Worm (Caenorhabditis elegans): Measurements from ENCODE around the gene B0361.14.

B0361.14 gene

DNA sequence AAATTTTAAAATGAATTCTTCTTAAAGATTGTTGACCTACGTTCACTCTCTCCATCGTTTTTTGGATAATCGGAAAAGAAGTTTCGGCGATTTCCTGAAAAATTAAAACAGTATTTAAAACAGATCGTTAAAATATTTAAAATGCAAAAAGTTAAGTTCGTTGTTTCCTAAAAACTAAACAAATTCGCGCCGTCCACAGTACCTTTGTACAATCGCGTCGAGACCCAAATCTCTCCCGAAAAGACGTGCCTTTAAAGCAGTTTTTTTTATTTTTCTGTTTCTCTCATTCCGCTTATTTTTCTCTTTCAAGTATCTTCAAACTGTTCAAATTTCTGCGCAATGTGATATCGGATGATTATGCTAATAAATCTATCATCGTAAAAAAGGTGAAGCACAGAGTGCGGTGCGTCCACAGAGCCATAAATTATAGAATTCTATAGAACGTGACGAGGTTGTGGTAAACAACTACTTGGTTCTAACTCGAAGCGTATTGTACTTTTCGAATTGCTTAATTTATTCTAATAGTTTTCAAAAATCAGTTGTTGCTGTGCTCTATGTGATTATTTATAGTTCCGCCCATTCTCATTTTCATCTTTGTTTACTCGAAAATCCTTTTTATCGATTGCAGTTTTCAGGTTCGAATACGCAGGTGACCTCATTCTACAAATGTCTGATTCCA, 11.5 kb upstream of the B0361.14 start, which contains the start of the genes F56C9.6 and F56C9.3:
TSS of gene F56C9.6 (minus strand) at position 112 of the 679 bp plus-strand sequence.
TSS of gene F56C9.3 (plus strand) at position 629 of the 679 bp plus-strand sequence.
- TF ChIP-seq unc-62 (GFP tag; optimal IDR thresholded peaks at IDR 0.05): no peak

- TF ChIP-seq unc-62 (GFP tag; optimal IDR thresholded peaks at IDR 0.05): no peak
These were observed 9.3 kb upstream of the B0361.14 start, which contains the start of gene acbp-4 for ce11 chrIII:7308600-7309109. Gene acbp-4, minus strand, starts transcription at chrIII:7309109.

DNA sequence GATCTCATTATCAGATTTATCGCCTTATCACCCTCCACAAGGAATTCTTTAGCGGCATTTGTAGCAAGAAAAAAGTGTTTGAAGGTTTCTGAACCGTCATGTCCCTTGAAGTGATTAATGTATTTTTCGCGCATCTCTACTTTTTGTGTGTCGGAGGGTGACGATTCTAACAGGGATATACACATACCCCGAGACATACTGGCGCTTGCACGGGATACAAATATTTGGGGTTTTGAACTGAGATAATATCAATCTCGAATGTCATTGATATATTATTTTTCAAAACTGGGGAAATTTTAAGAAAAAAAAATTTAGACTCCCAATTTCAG, 6.3 kb upstream of the B0361.14 start:
- TF ChIP-seq unc-62 (GFP tag; optimal IDR thresholded peaks at IDR 0.05): no peak

DNA sequence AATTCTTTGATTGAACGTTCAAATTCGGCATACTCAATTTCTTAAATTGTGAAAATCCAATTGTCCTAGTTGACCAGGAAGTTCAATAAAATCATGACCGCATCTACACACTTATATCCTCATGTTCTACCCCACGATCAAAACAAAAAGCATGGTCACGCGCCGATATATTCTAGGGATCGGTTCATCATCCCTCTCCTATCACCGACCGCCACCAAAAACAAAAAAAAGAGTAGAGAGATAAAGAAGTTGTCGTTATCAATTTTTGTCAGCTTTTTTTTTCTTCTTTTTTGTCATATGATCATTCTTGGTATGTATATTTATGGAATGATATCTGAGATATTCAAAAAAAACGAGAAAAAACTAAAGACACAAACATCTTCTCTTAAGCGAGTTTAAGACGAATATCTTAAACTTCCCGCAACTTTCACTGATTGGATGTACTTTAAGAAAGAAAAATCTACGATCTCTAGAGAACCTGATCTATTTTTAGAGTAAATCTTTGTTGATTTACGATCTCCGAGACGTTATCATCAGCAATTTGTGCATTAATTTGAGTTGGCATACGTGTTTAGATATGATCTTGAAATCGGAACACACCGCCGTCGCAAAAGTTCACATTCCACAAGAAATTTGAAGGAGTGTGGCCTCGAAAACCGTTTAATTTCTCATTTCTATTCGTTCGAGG, 5.8 kb upstream of the B0361.14 start:
- TF ChIP-seq unc-62 (GFP tag; optimal IDR thresholded peaks at IDR 0.05): no peak

DNA sequence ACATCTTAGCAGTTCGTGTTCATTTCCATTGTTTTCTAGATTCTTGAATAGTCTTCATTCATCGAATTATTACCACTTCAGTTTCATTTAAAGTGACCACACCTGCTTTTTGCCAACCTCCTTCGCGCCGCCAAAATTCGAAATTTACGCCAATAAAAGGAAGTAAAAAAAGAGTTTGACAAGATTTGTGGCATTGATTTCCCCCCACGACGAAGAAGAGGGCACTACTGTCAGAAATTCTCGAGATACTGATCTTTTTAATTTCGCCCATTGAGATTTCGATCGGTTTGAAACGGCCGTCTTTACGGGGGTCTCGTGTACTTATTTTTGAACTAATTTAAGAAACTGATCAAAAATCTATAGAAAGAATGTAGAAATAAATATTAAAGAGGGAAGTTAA, 2.3 kb upstream of the B0361.14 start:
- TF ChIP-seq unc-62 (GFP tag; optimal IDR thresholded peaks at IDR 0.05): no peak

ce11 chrIII:7300763-7301162, 1.4 kb upstream of the B0361.14 start:
- TF ChIP-seq unc-62 (GFP tag; optimal IDR thresholded peaks at IDR 0.05): no peak

DNA sequence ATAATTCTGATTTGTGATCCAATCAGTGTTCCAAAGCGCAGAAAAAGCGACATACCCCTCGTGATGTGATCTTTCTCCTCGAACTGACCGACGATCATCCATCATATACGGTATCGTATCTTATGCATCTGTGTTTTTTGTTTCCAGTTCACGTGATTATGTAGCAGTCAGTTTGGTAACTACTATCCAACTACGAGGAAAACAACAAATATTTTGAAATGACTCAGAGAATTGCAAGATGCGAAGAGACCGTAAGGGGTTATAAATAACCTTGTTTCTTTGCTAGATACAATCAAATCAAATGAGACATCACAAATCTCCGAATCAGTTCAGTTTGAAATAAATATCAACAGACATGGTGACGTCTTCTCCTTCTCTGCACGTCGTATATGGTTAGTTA, 838 bp upstream of the B0361.14 start:
- TF ChIP-seq unc-62 (GFP tag; optimal IDR thresholded peaks at IDR 0.05): no peak

- TF ChIP-seq unc-62 (GFP tag; optimal IDR thresholded peaks at IDR 0.05): no peak
These were observed 1.3 kb downstream of the B0361.14 start for ce11 chrIII:7298045-7298444.

DNA sequence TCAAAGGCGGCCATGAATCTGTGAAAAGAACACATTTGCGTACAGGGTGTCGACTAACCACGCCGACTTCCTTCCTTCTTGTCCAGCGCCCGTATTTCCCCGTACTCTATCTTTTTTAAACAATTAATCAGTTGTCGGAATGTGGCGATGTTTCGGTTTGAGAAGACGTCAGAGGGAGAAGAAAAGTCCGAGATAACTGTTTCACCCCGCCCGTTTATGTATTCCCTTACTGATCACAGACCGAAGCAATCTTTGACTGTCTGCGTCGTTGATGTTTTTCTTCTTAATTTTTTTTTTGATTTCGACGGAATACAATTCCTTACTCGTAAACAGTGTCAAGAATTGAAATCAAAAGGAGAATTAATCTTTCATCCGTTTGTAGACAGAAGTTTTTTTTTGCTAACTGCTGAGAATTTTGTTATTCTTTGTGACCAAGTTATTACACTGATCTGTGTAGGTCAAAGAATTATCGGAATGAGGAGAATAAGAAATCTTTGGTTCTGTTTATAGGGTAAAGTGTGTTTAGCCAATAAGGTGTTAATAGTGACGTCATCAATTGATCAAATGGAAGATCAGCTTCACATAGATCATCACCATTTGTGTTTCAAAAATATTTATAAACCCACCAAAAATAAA, 2.2 kb downstream of the B0361.14 start:
- no peak for TF ChIP-seq unc-62 (GFP tag; optimal IDR thresholded peaks at IDR 0.05)

ce11 chrIII:7296092-7296668, 3.2 kb downstream of the B0361.14 start:
- no peak for TF ChIP-seq unc-62 (GFP tag; optimal IDR thresholded peaks at IDR 0.05)

DNA sequence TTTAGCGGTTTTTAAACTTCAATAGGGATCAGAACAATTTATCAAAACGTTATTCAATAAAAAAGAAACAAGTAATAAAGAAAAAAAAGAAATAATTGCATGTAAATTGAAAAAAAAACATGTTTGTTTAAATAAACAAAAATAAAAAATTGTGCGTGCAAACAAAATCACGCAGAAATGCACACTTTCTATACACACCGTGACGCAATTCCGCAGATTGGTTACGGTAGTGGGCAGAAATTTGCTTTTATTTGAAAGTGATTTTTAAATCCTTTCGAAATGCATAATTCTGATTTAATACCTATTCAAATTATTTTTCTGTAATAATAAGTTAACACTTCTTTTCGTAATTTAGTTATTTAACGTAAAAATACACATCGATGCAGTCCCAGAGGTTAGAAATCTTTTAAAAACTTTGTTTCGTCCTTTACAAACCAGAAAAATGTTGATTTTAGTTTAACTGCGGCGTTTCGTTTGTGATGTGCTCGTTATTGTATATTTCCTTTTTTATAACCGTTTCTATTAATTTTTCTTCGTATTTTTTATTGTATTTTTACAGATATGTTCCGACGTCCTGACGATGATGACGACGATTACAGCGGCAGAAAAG, 6.2 kb downstream of the B0361.14 start, which contains the start of gene cwf-19L2:
TSS of gene cwf-19L2 (plus strand) at position 560 of the 610 bp plus-strand sequence.
- no peak for TF ChIP-seq unc-62 (GFP tag; optimal IDR thresholded peaks at IDR 0.05)

ce11 chrIII:7292569-7292968, 6.8 kb downstream of the B0361.14 start:
- TF ChIP-seq unc-62 (GFP tag; optimal IDR thresholded peaks at IDR 0.05): no peak

- no peak for TF ChIP-seq unc-62 (GFP tag; optimal IDR thresholded peaks at IDR 0.05)
These were observed 8.1 kb downstream of the B0361.14 start for ce11 chrIII:7291216-7291615.

ce11 chrIII:7290462-7290861, 8.9 kb downstream of the B0361.14 start, which contains the start of gene algn-11:
Gene algn-11, minus strand, starts transcription at chrIII:7290562.
- TF ChIP-seq unc-62 (GFP tag; optimal IDR thresholded peaks at IDR 0.05): no peak

ce11 chrIII:7287503-7287902, 11.8 kb downstream of the B0361.14 start, which contains the start of gene ykt-6:
Gene ykt-6, minus strand, starts transcription at chrIII:7287603.
- no peak for TF ChIP-seq unc-62 (GFP tag; optimal IDR thresholded peaks at IDR 0.05)

DNA sequence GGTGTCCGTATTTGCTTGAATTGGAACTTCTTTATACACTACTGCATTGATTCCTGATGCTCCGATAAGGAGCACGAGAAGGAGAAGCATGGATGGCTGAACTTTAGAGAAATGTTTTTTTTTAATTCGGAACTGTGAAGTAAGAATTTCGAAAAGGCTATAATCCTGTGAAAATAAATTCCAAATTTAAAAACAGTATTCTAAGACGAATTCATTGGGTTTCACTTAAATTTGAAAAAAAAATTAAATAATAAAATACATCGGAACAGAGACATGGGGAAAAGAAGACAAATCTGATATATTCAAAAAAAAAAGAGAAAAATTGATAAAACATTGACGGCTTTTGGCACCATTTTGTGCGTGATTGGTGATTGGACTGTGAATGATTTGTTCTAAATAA, 13.5 kb downstream of the B0361.14 start, which contains the start of gene pho-5:
TSS of gene pho-5 (minus strand) at position 101 of the 400 bp plus-strand sequence.
- TF ChIP-seq unc-62 (GFP tag; optimal IDR thresholded peaks at IDR 0.05): no peak

All from whole organism, dauer.